Worm (Caenorhabditis elegans) whole organism, young adult: ENCODE results near the gene his-7.
"Not testable (repeated sequence)": the region's sequence is repeated elsewhere in the genome, so short reads cannot be mapped to it uniquely, and the experiment has no call there.

Source experiments
- Y67H2A.10 ChIP-seq: fragments of 200-800 bp; sonication (Bioruptor generic); conservative IDR thresholded peaks from 2 replicates; pipeline ENCODE4 v1.3.6; 2022; ENCODE audit warnings: missing genetic modification reagents, missing genetic modification characterization, missing compliant biosample characterization
- lin-26 ChIP-seq: fragments of 200-800 bp; sonication (Bioruptor generic); IDR thresholded peaks from 2 replicates; pipeline ENCODE4 v1.3.6; 2022; ENCODE audit warnings: missing genetic modification reagents, missing genetic modification characterization, missing compliant biosample characterization
- pha-4 ChIP-seq: fragments of 150-350 bp; sonication (generic microtip); optimal IDR thresholded peaks from 2 replicates; lab custom pipeline; 2014; ENCODE audit warnings: missing biosample characterization, missing genetic modification reagents, missing genetic modification characterization
- sea-2 ChIP-seq: fragments of 200-800 bp; sonication (Bioruptor generic); IDR thresholded peaks from 2 replicates; pipeline ENCODE4 v1.3.6; 2022; ENCODE audit warnings: missing genetic modification characterization, missing compliant biosample characterization

- not testable (repeated sequence) for TF ChIP-seq Y67H2A.10; sea-2 (GFP tag; lab: Robert Waterston, UW); lin-26 (GFP tag; lab: Robert Waterston, UW); pha-4
These were observed 25.6 kb downstream of the his-7 start for ce11 chrV:8558826-8559225.
